Worm (Caenorhabditis elegans) whole organism, young adult: ENCODE data around the gene F41F3.3.

Experiments used
- F23B12.7 ChIP-seq: sonication (generic microtip); optimal IDR thresholded peaks from 2 replicates; lab custom pipeline; 2017; ENCODE audit warnings: missing genetic modification characterization, mild to moderate bottlenecking, missing compliant biosample characterization, antibody characterized with exemption, moderate library complexity; ENCODE audit not compliant: insufficient read depth
- F33H1.4 ChIP-seq: fragments of 200-800 bp; sonication (Bioruptor generic); IDR thresholded peaks from 2 replicates; pipeline ENCODE4 v1.3.6; 2022; ENCODE audit warnings: missing genetic modification reagents, missing genetic modification characterization, missing compliant biosample characterization
- F57A8.1 ChIP-seq: fragments of 200-800 bp; sonication (Bioruptor generic); optimal IDR thresholded peaks from 2 replicates; lab custom pipeline; 2018; ENCODE audit warnings: mild to moderate bottlenecking, missing genetic modification characterization, moderate library complexity, missing compliant biosample characterization
- F57C9.4 ChIP-seq: sonication (generic microtip); optimal IDR thresholded peaks from 2 replicates; lab custom pipeline; 2017; ENCODE audit warnings: mild to moderate bottlenecking, missing genetic modification characterization, missing compliant biosample characterization
- K11D2.4 ChIP-seq: fragments of 200-800 bp; sonication (Bioruptor generic); IDR thresholded peaks from 2 replicates; pipeline ENCODE4 v1.3.6; 2022; ENCODE audit warnings: missing genetic modification reagents, missing genetic modification characterization, missing compliant biosample characterization
- K12H6.12 ChIP-seq: fragments of 200-800 bp; sonication (Bioruptor generic); optimal IDR thresholded peaks from 2 replicates; lab custom pipeline; 2018; ENCODE audit warnings: mild to moderate bottlenecking, missing genetic modification characterization, missing compliant biosample characterization
- Y67H2A.10 ChIP-seq: fragments of 200-800 bp; sonication (Bioruptor generic); conservative IDR thresholded peaks from 2 replicates; pipeline ENCODE4 v1.3.6; 2022; ENCODE audit warnings: missing genetic modification reagents, missing genetic modification characterization, missing compliant biosample characterization
- akir-1 ChIP-seq: fragments of 200-800 bp; sonication (Bioruptor generic); optimal IDR thresholded peaks from 2 replicates; lab custom pipeline; 2018; ENCODE audit warnings: mild to moderate bottlenecking, missing genetic modification characterization, moderate library complexity, missing compliant biosample characterization
- ama-1 ChIP-seq, 3 experiments: fragments of 150-350 bp in 1 of 3; sonication (generic microtip) in 2 of 3; optimal IDR thresholded peaks; 2 replicates each; lab custom pipeline; 2014 to 2018; ENCODE audit warnings: missing biosample characterization in 2 of 3, missing genetic modification characterization in 2 of 3, missing genetic modification reagents in 2 of 3
- attf-3 ChIP-seq: fragments of 200-800 bp; sonication (Bioruptor generic); conservative IDR thresholded peaks from 2 replicates; pipeline ENCODE4 v1.3.6; 2022; ENCODE audit warnings: missing genetic modification reagents, missing genetic modification characterization, missing compliant biosample characterization
- attf-6 ChIP-seq: fragments of 200-800 bp; sonication (Bioruptor generic); IDR thresholded peaks from 2 replicates; pipeline ENCODE4 v1.3.6; 2022; ENCODE audit warnings: missing genetic modification reagents, missing genetic modification characterization, missing compliant biosample characterization
- ceh-40 ChIP-seq: fragments of 200-800 bp; sonication (Bioruptor generic); IDR thresholded peaks from 2 replicates; pipeline ENCODE4 v1.3.6; 2022; ENCODE audit warnings: missing genetic modification characterization, missing compliant biosample characterization
- ceh-58 ChIP-seq: fragments of 200-800 bp; sonication (Bioruptor generic); IDR thresholded peaks from 2 replicates; pipeline ENCODE4 v1.3.6; 2022; ENCODE audit warnings: missing genetic modification characterization, missing compliant biosample characterization
- chd-7 ChIP-seq: sonication (generic microtip); optimal IDR thresholded peaks from 2 replicates; lab custom pipeline; 2016; ENCODE audit warnings: mild to moderate bottlenecking, missing genetic modification characterization, moderate library complexity, missing compliant biosample characterization
- dox-1 ChIP-seq: fragments of 200-800 bp; sonication (Bioruptor generic); IDR thresholded peaks from 2 replicates; pipeline ENCODE4 v1.3.6; 2022; ENCODE audit warnings: missing genetic modification reagents, missing genetic modification characterization, missing compliant biosample characterization
- egl-44 ChIP-seq: fragments of 200-800 bp; sonication (Bioruptor generic); IDR thresholded peaks from 2 replicates; pipeline ENCODE4 v1.3.6; 2022; ENCODE audit warnings: missing genetic modification reagents, missing genetic modification characterization, missing compliant biosample characterization
- hmg-20 ChIP-seq: fragments of 200-800 bp; sonication (Bioruptor generic); IDR thresholded peaks from 2 replicates; pipeline ENCODE4 v1.3.6; 2022; ENCODE audit warnings: missing genetic modification reagents, missing genetic modification characterization, missing compliant biosample characterization
- hsf-1 ChIP-seq: fragments of 200-800 bp; sonication (Bioruptor generic); IDR thresholded peaks from 2 replicates; pipeline ENCODE4 v1.3.6; 2022; ENCODE audit warnings: missing genetic modification reagents, missing genetic modification characterization, missing compliant biosample characterization
- lag-1 ChIP-seq: fragments of 200-800 bp; sonication (Bioruptor generic); IDR thresholded peaks from 2 replicates; pipeline ENCODE4 v1.3.6; 2022; ENCODE audit warnings: missing genetic modification reagents, missing genetic modification characterization, missing compliant biosample characterization
- lin-35 ChIP-seq, 3 experiments: fragments of 150-350 bp in 2 of 3; sonication (generic microtip) in 1 of 3; optimal IDR thresholded peaks; 2 replicates each; lab custom pipeline; 2014 to 2018; ENCODE audit warnings: missing biosample characterization in 3 of 3, missing genetic modification characterization in 3 of 3, missing genetic modification reagents in 3 of 3
- nfya-2 ChIP-seq: fragments of 200-800 bp; sonication (Bioruptor generic); IDR thresholded peaks from 2 replicates; pipeline ENCODE4 v1.3.6; 2022; ENCODE audit warnings: missing genetic modification reagents, missing genetic modification characterization, missing compliant biosample characterization
- nfyb-1 ChIP-seq: fragments of 200-800 bp; sonication (Bioruptor generic); IDR thresholded peaks from 2 replicates; pipeline ENCODE4 v1.3.6; 2022; ENCODE audit warnings: missing genetic modification reagents, missing genetic modification characterization, missing compliant biosample characterization
- nhr-27 ChIP-seq: fragments of 200-800 bp; sonication (Bioruptor generic); optimal IDR thresholded peaks from 2 replicates; lab custom pipeline; 2018; ENCODE audit warnings: mild to moderate bottlenecking, missing genetic modification characterization, moderate library complexity, missing compliant biosample characterization
- pbrm-1 ChIP-seq: fragments of 200-800 bp; sonication (Bioruptor generic); IDR thresholded peaks from 2 replicates; pipeline ENCODE4 v1.3.6; 2022; ENCODE audit warnings: missing genetic modification reagents, missing genetic modification characterization, missing compliant biosample characterization
- sea-2 ChIP-seq: fragments of 200-800 bp; sonication (Bioruptor generic); IDR thresholded peaks from 2 replicates; pipeline ENCODE4 v1.3.6; 2022; ENCODE audit warnings: missing genetic modification characterization, missing compliant biosample characterization
- snpc-1.3 ChIP-seq: sonication (generic microtip); optimal IDR thresholded peaks from 2 replicates; lab custom pipeline; 2017; ENCODE audit warnings: missing genetic modification characterization, mild to moderate bottlenecking, missing compliant biosample characterization, antibody characterized with exemption, moderate library complexity, missing genotype, missing genetic modification reagents; ENCODE audit not compliant: insufficient read depth
- snpc-3.4 ChIP-seq: sonication (generic microtip); optimal IDR thresholded peaks from 2 replicates; lab custom pipeline; 2017; ENCODE audit warnings: missing genetic modification characterization, mild to moderate bottlenecking, missing compliant biosample characterization, antibody characterized with exemption, moderate library complexity, missing genotype, missing genetic modification reagents
- snpc-4 ChIP-seq, 5 experiments: fragments of 150-350 bp in 1 of 5; sonication (generic microtip) in 4 of 5; optimal IDR thresholded peaks; 2 replicates each; lab custom pipeline; 2014 to 2018; ENCODE audit warnings: missing genetic modification characterization in 5 of 5, missing biosample characterization in 3 of 5, antibody characterized with exemption in 2 of 5, mild to moderate bottlenecking in 2 of 5, missing compliant biosample characterization in 2 of 5, missing genotype in 2 of 5, moderate library complexity in 2 of 5, missing genetic modification reagents in 1 of 5
- somi-1 ChIP-seq: fragments of 200-800 bp; sonication (Bioruptor generic); optimal IDR thresholded peaks from 2 replicates; lab custom pipeline; 2018; ENCODE audit warnings: mild to moderate bottlenecking, missing genetic modification characterization, missing compliant biosample characterization
- zfh-2 ChIP-seq: fragments of 200-800 bp; sonication (Bioruptor generic); conservative IDR thresholded peaks from 2 replicates; pipeline ENCODE4 v1.3.6; 2022; ENCODE audit warnings: missing genetic modification reagents, missing genetic modification characterization, missing compliant biosample characterization
- ztf-18 ChIP-seq: sonication (generic microtip); optimal IDR thresholded peaks from 2 replicates; lab custom pipeline; 2016; ENCODE audit warnings: missing genotype, mild to moderate bottlenecking, missing genetic modification characterization, missing compliant biosample characterization
- ztf-28 ChIP-seq: fragments of 200-800 bp; sonication (Bioruptor generic); IDR thresholded peaks from 2 replicates; pipeline ENCODE4 v1.3.6; 2022; ENCODE audit warnings: missing genetic modification reagents, missing genetic modification characterization, missing compliant biosample characterization
- ztf-6 ChIP-seq: fragments of 200-800 bp; sonication (Bioruptor generic); IDR thresholded peaks from 2 replicates; pipeline ENCODE4 v1.3.6; 2022; ENCODE audit warnings: missing genetic modification reagents, missing genetic modification characterization, missing compliant biosample characterization

F41F3.3 gene

ce11 chrV:4628517-4628930 is 19.5 kb downstream of the F41F3.3 start, which contains the start of gene pmt-2 (continued):
- TF ChIP-seq nfya-2 (GFP tag; lab: Robert Waterston, UW) (no peak), egl-44 (GFP tag; lab: Robert Waterston, UW) (no peak), ztf-28 (GFP tag; lab: Robert Waterston, UW) (no peak), attf-6 (no peak), hsf-1 (GFP tag; lab: Robert Waterston, UW) (no peak), F57C9.4 (peak; percentile 14), ceh-40 (GFP tag; lab: Robert Waterston, UW) (no peak)

ce11 chrV:4626344-4626743 is 21.7 kb downstream of the F41F3.3 start:
- TF ChIP-seq zfh-2 (GFP tag; lab: Robert Waterston, UW) (no peak), ztf-18 (no peak), ceh-40 (GFP tag; lab: Robert Waterston, UW) (no peak), somi-1 (GFP tag; lab: Kevin White, UChicago) (no peak), hmg-20 (GFP tag; lab: Robert Waterston, UW) (no peak), chd-7 (tag; lab: Kevin White, UChicago) (no peak), ztf-6 (GFP tag; lab: Robert Waterston, UW) (no peak), pbrm-1 (GFP tag; lab: Robert Waterston, UW) (no peak), F57A8.1 (GFP tag; lab: Kevin White, UChicago) (no peak), lag-1 (GFP tag; lab: Robert Waterston, UW) (no peak), K12H6.12 (tag; lab: Kevin White, UChicago) (no peak), akir-1 (GFP tag; lab: Kevin White, UChicago) (no peak), F33H1.4 (GFP tag; lab: Robert Waterston, UW) (no peak), F23B12.7 (tag; lab: Kevin White, UChicago) (no peak), lin-35 (GFP tag; optimal IDR thresholded peaks at IDR 0.05; lab: Kevin White, UChicago) (no peak)
- TF ChIP-seq, all 124 proteins: peak for 0

DNA sequence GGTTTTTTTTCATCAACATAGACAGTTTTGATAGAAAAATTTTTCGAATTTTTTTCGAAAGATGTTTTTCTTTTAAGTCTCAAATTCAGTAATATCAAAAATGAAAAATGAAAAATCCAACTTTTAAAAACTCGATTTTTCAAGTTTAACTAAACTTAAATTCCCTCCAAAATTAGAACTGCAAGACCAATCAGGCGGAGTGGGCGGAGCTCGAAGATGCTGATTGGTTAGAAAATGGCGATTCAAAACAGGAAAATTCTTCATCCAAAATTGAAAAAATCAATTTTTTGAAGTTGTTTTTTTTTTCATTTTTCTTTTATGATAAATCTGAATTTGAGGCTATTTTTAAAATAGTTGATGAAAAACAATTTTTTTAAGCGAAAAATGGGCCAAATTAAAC is 23.3 kb downstream of the F41F3.3 start:
- TF ChIP-seq snpc-3.4 (no peak), nfyb-1 (peak; percentile 75)

DNA sequence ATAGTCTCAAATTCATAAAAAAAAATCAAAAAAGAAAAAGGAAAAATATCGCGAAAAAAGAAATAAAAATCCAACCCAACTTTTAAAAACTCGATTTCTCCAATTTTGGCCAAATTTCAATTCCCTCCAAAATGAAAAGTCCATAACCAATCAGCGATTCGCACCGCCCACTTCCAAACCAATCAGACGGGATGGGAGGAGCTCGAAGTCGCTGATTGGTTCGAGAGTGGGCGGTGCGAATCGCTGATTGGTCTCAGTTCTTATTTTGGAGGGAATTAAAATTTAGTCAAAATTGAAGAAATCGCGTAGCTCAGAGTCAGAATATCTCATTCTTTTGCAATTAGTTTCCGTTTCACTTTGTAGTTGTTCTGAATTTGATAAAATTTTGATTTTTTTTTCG is 24.5 kb downstream of the F41F3.3 start:
- TF ChIP-seq lin-35 (GFP tag; optimal IDR thresholded peaks at IDR 0.05; lab: Kevin White, UChicago): no peak
- TF ChIP-seq Y67H2A.10 (GFP tag; lab: Robert Waterston, UW): no peak
- TF ChIP-seq ama-1 (optimal IDR thresholded peaks at IDR 0.05; lab: Kevin White, UChicago): no peak
- no peak for TF ChIP-seq ama-1 (GFP tag; optimal IDR thresholded peaks at IDR 0.05; lab: Kevin White, UChicago)
- no peak for TF ChIP-seq attf-3 (GFP tag; lab: Robert Waterston, UW)
- TF ChIP-seq zfh-2 (GFP tag; lab: Robert Waterston, UW): no peak
- no peak for TF ChIP-seq K11D2.4 (GFP tag; lab: Robert Waterston, UW)
- no peak for TF ChIP-seq ceh-58
- no peak for TF ChIP-seq snpc-3.4
- no peak for TF ChIP-seq dox-1 (GFP tag; lab: Robert Waterston, UW)
- no peak for TF ChIP-seq snpc-4 (GFP tag; optimal IDR thresholded peaks at IDR 0.05; lab: Kevin White, UChicago)
- TF ChIP-seq snpc-4 (tag; optimal IDR thresholded peaks at IDR 0.05; lab: Kevin White, UChicago): no peak
- TF ChIP-seq snpc-1.3 (tag; lab: Kevin White, UChicago): no peak
- TF ChIP-seq ztf-28 (GFP tag; lab: Robert Waterston, UW): no peak
- no peak for TF ChIP-seq nhr-27
- no peak for TF ChIP-seq sea-2 (GFP tag; lab: Robert Waterston, UW)
